Worm (Caenorhabditis elegans): Measurements from ENCODE around the gene twk-13.
A peak's percentile ranks its signal among the peaks of the same experiment; 100 is the strongest.

The twk-13 gene

DNA sequence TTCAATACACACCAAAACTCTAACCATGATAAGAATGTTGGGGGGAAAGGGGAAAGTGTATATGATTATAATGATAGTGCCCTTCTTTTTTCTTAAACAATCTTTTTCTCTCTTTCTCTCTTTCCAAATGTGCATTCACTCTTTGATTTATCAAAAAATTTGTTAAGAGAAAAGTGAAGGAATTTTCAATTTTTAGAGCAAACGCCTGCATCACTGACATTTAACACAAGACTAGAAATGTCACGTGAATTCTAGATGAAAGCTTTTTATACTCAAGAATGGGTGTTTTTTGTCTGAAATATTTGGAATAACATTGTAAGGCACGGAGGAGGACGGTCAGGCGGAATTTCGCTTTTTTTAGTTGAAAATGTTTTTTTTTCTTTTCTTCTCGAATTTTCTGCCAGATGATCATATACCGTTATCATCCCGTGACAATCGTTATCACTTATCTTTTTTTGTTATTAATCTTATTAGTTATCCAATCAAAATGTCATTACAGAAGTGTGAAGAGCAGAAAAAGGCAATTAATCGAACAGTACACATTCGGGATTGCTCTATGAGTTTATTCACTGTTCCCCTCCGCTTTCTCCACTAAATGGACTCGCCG lies 35.7 kb downstream of the twk-13 start, which contains the start of the genes frm-7 and F55C5.17 (continued):
- TF ChIP-seq nfya-1 (tag; optimal IDR thresholded peaks at IDR 0.05; ENCODE audit: borderline replicate concordance, insufficient read depth) (no peak), zim-3 (tag; optimal IDR thresholded peaks at IDR 0.05) (no peak), hsf-1 (GFP tag; IDR thresholded peaks at IDR 0.05) (peak; percentile 86), aptf-3 (GFP tag; IDR thresholded peaks at IDR 0.05) (no peak), ets-4 (GFP tag; optimal IDR thresholded peaks at IDR 0.05) (no peak), Y53F4B.3 (GFP tag; IDR thresholded peaks at IDR 0.05) (no peak), Y67H2A.10 (GFP tag; conservative IDR thresholded peaks at IDR 0.05) (no peak), nfyb-1 (GFP tag; IDR thresholded peaks at IDR 0.05) (no peak), ama-1 (optimal IDR thresholded peaks at IDR 0.05) (no peak), ama-1 (GFP tag; optimal IDR thresholded peaks at IDR 0.05) (no peak), sptf-2 (GFP tag; optimal IDR thresholded peaks at IDR 0.05) (no peak), chd-7 (tag; optimal IDR thresholded peaks at IDR 0.05) (peak; percentile 32), egrh-3 (GFP tag; IDR thresholded peaks at IDR 0.05) (no peak), let-607 (tag; optimal IDR thresholded peaks at IDR 0.05) (no peak), lsl-1 (GFP tag; optimal IDR thresholded peaks at IDR 0.05) (no peak), madf-8 (GFP tag; conservative IDR thresholded peaks at IDR 0.05) (no peak), Y53G8AR.9 (GFP tag; conservative IDR thresholded peaks at IDR 0.05) (no peak), let-526 (GFP tag; IDR thresholded peaks at IDR 0.05) (no peak), lin-26 (GFP tag; IDR thresholded peaks at IDR 0.05) (no peak), somi-1 (GFP tag; optimal IDR thresholded peaks at IDR 0.05) (no peak), snpc-1.1 (tag; optimal IDR thresholded peaks at IDR 0.05; ENCODE audit: insufficient read depth) (no peak), Y79H2A.3 (GFP tag; conservative IDR thresholded peaks at IDR 0.05) (no peak), ztf-28 (GFP tag; IDR thresholded peaks at IDR 0.05) (no peak), B0261.1 (tag; optimal IDR thresholded peaks at IDR 0.05) (no peak), B0336.3 (GFP tag; IDR thresholded peaks at IDR 0.05) (no peak), ztf-26 (tag; optimal IDR thresholded peaks at IDR 0.05) (peak; percentile 64), ztf-25 (GFP tag; IDR thresholded peaks at IDR 0.05) (no peak), bed-2 (GFP tag; IDR thresholded peaks at IDR 0.05) (no peak), nhr-120 (GFP tag; IDR thresholded peaks at IDR 0.05) (no peak), lin-35 (GFP tag; optimal IDR thresholded peaks at IDR 0.05) (no peak), ztf-6 (GFP tag; IDR thresholded peaks at IDR 0.05) (no peak), rcor-1 (GFP tag; IDR thresholded peaks at IDR 0.05) (no peak), attf-3 (GFP tag; conservative IDR thresholded peaks at IDR 0.05) (no peak), ztf-3 (GFP tag; optimal IDR thresholded peaks at IDR 0.05) (no peak), F22D6.2 (tag; optimal IDR thresholded peaks at IDR 0.05) (no peak), nhr-179 (tag; optimal IDR thresholded peaks at IDR 0.05) (no peak), Y95B8A.8 (GFP tag; IDR thresholded peaks at IDR 0.05) (no peak), F39B2.1 (GFP tag; IDR thresholded peaks at IDR 0.05) (no peak), B0019.2 (GFP tag; conservative IDR thresholded peaks at IDR 0.05) (no peak), F10E7.11 (tag; optimal IDR thresholded peaks at IDR 0.05) (no peak), attf-6 (GFP tag; IDR thresholded peaks at IDR 0.05) (no peak), ceh-40 (GFP tag; IDR thresholded peaks at IDR 0.05) (no peak), tlf-1 (GFP tag; optimal IDR thresholded peaks at IDR 0.05) (peak; percentile 20), unc-62 (GFP tag; optimal IDR thresholded peaks at IDR 0.05) (no peak), mxl-1 (tag; optimal IDR thresholded peaks at IDR 0.05) (no peak), pbrm-1 (GFP tag; IDR thresholded peaks at IDR 0.05) (no peak), F37B4.10 (GFP tag; IDR thresholded peaks at IDR 0.05) (no peak), nfya-2 (GFP tag; IDR thresholded peaks at IDR 0.05) (no peak), hmg-20 (GFP tag; IDR thresholded peaks at IDR 0.05) (no peak), lin-40 (tag; optimal IDR thresholded peaks at IDR 0.05) (peak; percentile 48)
